Worm (Caenorhabditis elegans) whole organism, L1 larva: ENCODE data around the gene mom-1.

Experiments used
- C16A3.4 ChIP-seq: fragments of 150-350 bp; optimal IDR thresholded peaks from 2 replicates; lab custom pipeline; 2014; ENCODE audit warnings: missing biosample characterization, missing genetic modification characterization
- C34B4.2 ChIP-seq: sonication (generic microtip); optimal IDR thresholded peaks from 2 replicates; lab custom pipeline; 2017; ENCODE audit warnings: mild to moderate bottlenecking, missing genetic modification characterization, missing compliant biosample characterization
- F16B12.6 ChIP-seq: fragments of 150-350 bp; optimal IDR thresholded peaks from 2 replicates; lab custom pipeline; 2014; ENCODE audit warnings: missing biosample characterization, missing genetic modification characterization
- Y116A8C.19 ChIP-seq: sonication (generic microtip); optimal IDR thresholded peaks from 2 replicates; lab custom pipeline; 2016; ENCODE audit warnings: missing compliant biosample characterization, missing genetic modification characterization, borderline replicate concordance
- aha-1 ChIP-seq: fragments of 150-350 bp; optimal IDR thresholded peaks from 2 replicates; lab custom pipeline; 2014; ENCODE audit warnings: missing biosample characterization, missing genetic modification characterization
- alr-1 ChIP-seq: fragments of 200-800 bp; sonication (Bioruptor generic); optimal IDR thresholded peaks from 2 replicates; lab custom pipeline; 2018; ENCODE audit warnings: borderline replicate concordance, mild to moderate bottlenecking, missing genetic modification characterization, missing compliant biosample characterization
- aly-2 ChIP-seq: fragments of 150-350 bp; optimal IDR thresholded peaks from 2 replicates; lab custom pipeline; 2014; ENCODE audit warnings: missing biosample characterization, missing genetic modification characterization
- ama-1 ChIP-seq: fragments of 150-350 bp; optimal IDR thresholded peaks from 2 replicates; lab custom pipeline; 2014
- ceh-8 ChIP-seq: fragments of 200-800 bp; sonication (Bioruptor generic); optimal IDR thresholded peaks from 2 replicates; lab custom pipeline; 2018; ENCODE audit warnings: mild to moderate bottlenecking, missing genetic modification characterization, moderate library complexity, missing compliant biosample characterization
- ceh-88 ChIP-seq: fragments of 200-800 bp; sonication (Bioruptor generic); IDR thresholded peaks from 2 replicates; pipeline ENCODE4 v1.3.6; 2022; ENCODE audit warnings: missing genetic modification characterization, missing compliant biosample characterization
- dsc-1 ChIP-seq: sonication (generic microtip); optimal IDR thresholded peaks from 2 replicates; lab custom pipeline; 2016; ENCODE audit warnings: mild to moderate bottlenecking, missing genetic modification characterization, missing compliant biosample characterization
- efl-3 ChIP-seq: fragments of 200-800 bp; sonication (Bioruptor generic); optimal IDR thresholded peaks from 2 replicates; lab custom pipeline; 2018; ENCODE audit warnings: mild to moderate bottlenecking, missing genetic modification characterization, missing compliant biosample characterization
- egl-13 ChIP-seq: sonication (generic microtip); optimal IDR thresholded peaks from 2 replicates; lab custom pipeline; 2016; ENCODE audit warnings: missing genotype, missing genetic modification reagents, missing genetic modification characterization, missing compliant biosample characterization
- egl-27 ChIP-seq, 2 experiments: fragments of 150-350 bp in 1 of 2; sonication (generic microtip); optimal IDR thresholded peaks; 3 replicates each; lab custom pipeline; 2017 to 2018; ENCODE audit warnings: missing biosample characterization in 2 of 2, missing genetic modification characterization in 2 of 2, missing genetic modification reagents in 2 of 2
- elt-2 ChIP-seq: sonication (generic microtip); optimal IDR thresholded peaks from 2 replicates; lab custom pipeline; 2016; ENCODE audit warnings: missing genetic modification characterization, mild to moderate bottlenecking, inconsistent platforms, missing compliant biosample characterization, missing genetic modification reagents
- fkh-10 ChIP-seq: sonication (generic microtip); optimal IDR thresholded peaks from 2 replicates; lab custom pipeline; 2017; ENCODE audit warnings: missing biosample characterization, missing genetic modification reagents, missing genetic modification characterization
- fkh-8 ChIP-seq: sonication (generic microtip); optimal IDR thresholded peaks from 2 replicates; lab custom pipeline; 2016; ENCODE audit warnings: mild to moderate bottlenecking, missing genetic modification characterization, missing compliant biosample characterization
- grh-1 ChIP-seq: fragments of 200-800 bp; sonication (Bioruptor generic); IDR thresholded peaks from 2 replicates; pipeline ENCODE4 v1.3.6; 2022; ENCODE audit warnings: missing genetic modification reagents, missing genetic modification characterization, missing compliant biosample characterization
- hlh-17 ChIP-seq: fragments of 200-800 bp; sonication (Bioruptor generic); optimal IDR thresholded peaks from 2 replicates; lab custom pipeline; 2018; ENCODE audit warnings: missing genetic modification characterization, mild to moderate bottlenecking, missing compliant biosample characterization, moderate library complexity, borderline replicate concordance
- hlh-4 ChIP-seq: sonication (generic microtip); optimal IDR thresholded peaks from 2 replicates; lab custom pipeline; 2016; ENCODE audit warnings: mild to moderate bottlenecking, missing genetic modification characterization, missing compliant biosample characterization
- hpl-2 ChIP-seq: fragments of 150-350 bp; optimal IDR thresholded peaks from 2 replicates; lab custom pipeline; 2014; ENCODE audit warnings: missing biosample characterization, missing genetic modification reagents, missing genetic modification characterization
- isw-1 ChIP-seq: fragments of 200-800 bp; sonication (Bioruptor generic); IDR thresholded peaks from 2 replicates; pipeline ENCODE4 v1.3.6; 2022; ENCODE audit warnings: missing genetic modification characterization, missing compliant biosample characterization
- lin-13 ChIP-seq: fragments of 150-350 bp; optimal IDR thresholded peaks from 2 replicates; lab custom pipeline; 2014; ENCODE audit warnings: missing biosample characterization, missing genetic modification reagents, missing genetic modification characterization
- lin-15B ChIP-seq: fragments of 150-350 bp; sonication (generic microtip); optimal IDR thresholded peaks from 3 replicates; lab custom pipeline; 2014; ENCODE audit warnings: missing biosample characterization, missing genetic modification characterization
- lin-35 ChIP-seq, 2 experiments: fragments of 150-350 bp; optimal IDR thresholded peaks; 2 replicates each; lab custom pipeline; 2014; ENCODE audit warnings: missing biosample characterization in 2 of 2, missing genetic modification characterization in 2 of 2, missing genetic modification reagents in 2 of 2
- lir-3 ChIP-seq: sonication (generic microtip); optimal IDR thresholded peaks from 2 replicates; lab custom pipeline; 2016; ENCODE audit warnings: mild to moderate bottlenecking, missing genetic modification characterization, moderate library complexity, missing compliant biosample characterization; ENCODE audit not compliant: poor library complexity
- lsy-2 ChIP-seq, 2 experiments: fragments of 150-350 bp; optimal IDR thresholded peaks; 2 replicates each; lab custom pipeline; 2014; ENCODE audit warnings: missing biosample characterization in 2 of 2, missing genetic modification characterization in 2 of 2
- mab-9 ChIP-seq: fragments of 200-800 bp; sonication (Bioruptor generic); IDR thresholded peaks from 2 replicates; pipeline ENCODE4 v1.3.6; 2022; ENCODE audit warnings: missing genetic modification reagents, missing genetic modification characterization, missing compliant biosample characterization
- mdl-1 ChIP-seq, 2 experiments: fragments of 150-350 bp; optimal IDR thresholded peaks; 2 replicates each; lab custom pipeline; 2014 to 2017; ENCODE audit warnings: missing biosample characterization in 2 of 2, missing genetic modification characterization in 2 of 2, inconsistent platforms in 1 of 2
- mef-2 ChIP-seq: fragments of 150-350 bp; optimal IDR thresholded peaks from 2 replicates; lab custom pipeline; 2014; ENCODE audit warnings: missing biosample characterization, missing genetic modification characterization
- mep-1 ChIP-seq: fragments of 150-350 bp; optimal IDR thresholded peaks from 2 replicates; lab custom pipeline; 2014; ENCODE audit warnings: missing biosample characterization, missing genetic modification characterization
- nhr-11 ChIP-seq: fragments of 150-350 bp; optimal IDR thresholded peaks from 2 replicates; lab custom pipeline; 2014; ENCODE audit warnings: missing biosample characterization, missing genetic modification characterization
- nhr-12 ChIP-seq: sonication (generic microtip); optimal IDR thresholded peaks from 2 replicates; lab custom pipeline; 2017; ENCODE audit warnings: missing biosample characterization, missing genetic modification characterization
- nhr-237 ChIP-seq: fragments of 150-350 bp; optimal IDR thresholded peaks from 2 replicates; lab custom pipeline; 2014; ENCODE audit warnings: missing biosample characterization, missing genetic modification characterization
- nhr-84 ChIP-seq: sonication (generic microtip); optimal IDR thresholded peaks from 2 replicates; lab custom pipeline; 2017; ENCODE audit warnings: missing biosample characterization, missing genetic modification characterization
- nhr-90 ChIP-seq: sonication (generic microtip); optimal IDR thresholded peaks from 2 replicates; lab custom pipeline; 2016; ENCODE audit warnings: mild to moderate bottlenecking, missing genetic modification characterization, missing compliant biosample characterization; ENCODE audit not compliant: poor library complexity
- pqm-1 ChIP-seq: sonication (generic microtip); optimal IDR thresholded peaks from 3 replicates; lab custom pipeline; 2017; ENCODE audit warnings: missing biosample characterization, missing genetic modification characterization
- rnt-1 ChIP-seq: sonication (generic microtip); optimal IDR thresholded peaks from 2 replicates; lab custom pipeline; 2016; ENCODE audit warnings: mild to moderate bottlenecking, missing genetic modification characterization, moderate library complexity, missing compliant biosample characterization
- snpc-4 ChIP-seq: fragments of 150-350 bp; optimal IDR thresholded peaks from 2 replicates; lab custom pipeline; 2014; ENCODE audit warnings: missing biosample characterization, missing genetic modification characterization
- sup-37 ChIP-seq: fragments of 200-800 bp; sonication (Bioruptor generic); optimal IDR thresholded peaks from 2 replicates; lab custom pipeline; 2018; ENCODE audit warnings: mild to moderate bottlenecking, missing genetic modification characterization, missing compliant biosample characterization
- unc-130 ChIP-seq: fragments of 150-350 bp; optimal IDR thresholded peaks from 2 replicates; lab custom pipeline; 2017; ENCODE audit warnings: missing biosample characterization, missing genetic modification characterization, inconsistent platforms
- unc-30 ChIP-seq: sonication (generic microtip); optimal IDR thresholded peaks from 2 replicates; lab custom pipeline; 2017; ENCODE audit warnings: missing biosample characterization, missing genetic modification characterization
- unc-62 ChIP-seq: fragments of 150-350 bp; optimal IDR thresholded peaks from 2 replicates; lab custom pipeline; 2014; ENCODE audit warnings: missing biosample characterization, missing genetic modification reagents, missing genetic modification characterization
- unc-86 ChIP-seq: sonication (generic microtip); optimal IDR thresholded peaks from 2 replicates; lab custom pipeline; 2016; ENCODE audit warnings: missing genetic modification characterization, missing compliant biosample characterization
- unc-98 ChIP-seq: fragments of 200-800 bp; sonication (Bioruptor generic); IDR thresholded peaks from 2 replicates; pipeline ENCODE4 v1.3.6; 2022; ENCODE audit warnings: missing genetic modification characterization, missing compliant biosample characterization
- zag-1 ChIP-seq: fragments of 150-350 bp; optimal IDR thresholded peaks from 2 replicates; lab custom pipeline; 2014; ENCODE audit warnings: missing biosample characterization, missing genetic modification characterization
- ztf-11 ChIP-seq, 2 experiments: sonication (generic microtip); optimal IDR thresholded peaks; 2 replicates each; lab custom pipeline; 2016 to 2017; ENCODE audit warnings: missing genetic modification characterization in 2 of 2, missing biosample characterization in 1 of 2, missing compliant biosample characterization in 1 of 2
- ztf-4 ChIP-seq: fragments of 150-350 bp; optimal IDR thresholded peaks from 2 replicates; lab custom pipeline; 2014; ENCODE audit warnings: missing biosample characterization, missing genetic modification characterization

Gene mom-1

ce11 chrX:6250272-6250752 is 42.6 kb upstream of the mom-1 start (continued):
- no peak for TF ChIP-seq mab-9 (GFP tag; lab: Robert Waterston, UW)
- no peak for TF ChIP-seq unc-62 (GFP tag; lab: Kevin White, UChicago)
- TF ChIP-seq isw-1 (GFP tag; lab: Robert Waterston, UW) = no peak
- TF ChIP-seq lsy-2 (tag; optimal IDR thresholded peaks at IDR 0.05; lab: Kevin White, UChicago) = peak; percentile 11 to 47
- no peak for TF ChIP-seq ztf-11 (tag; optimal IDR thresholded peaks at IDR 0.05; lab: Kevin White, UChicago)
- no peak for TF ChIP-seq unc-30
- no peak for TF ChIP-seq zag-1
- TF ChIP-seq sup-37 (GFP tag; lab: Kevin White, UChicago) = no peak
- TF ChIP-seq egl-27 (tag; optimal IDR thresholded peaks at IDR 0.05; lab: Kevin White, UChicago) = peak; percentile 4 to 47
- TF ChIP-seq hlh-17 (GFP tag; lab: Kevin White, UChicago) = no peak
- no peak for TF ChIP-seq ceh-88 (GFP tag; lab: Robert Waterston, UW)
- no peak for TF ChIP-seq ceh-8 (GFP tag; lab: Kevin White, UChicago)
- no peak for TF ChIP-seq unc-86
- TF ChIP-seq mep-1 = peak; percentile 84
- peak; percentile 50 for TF ChIP-seq elt-2 (tag; lab: Kevin White, UChicago)
- no peak for TF ChIP-seq grh-1 (GFP tag; lab: Robert Waterston, UW)
- no peak for TF ChIP-seq F16B12.6 (tag; lab: Kevin White, UChicago)
- TF ChIP-seq nhr-84 (tag; lab: Kevin White, UChicago) = no peak
- TF ChIP-seq snpc-4 (tag; lab: Kevin White, UChicago) = no peak
- TF ChIP-seq egl-13 (tag; lab: Kevin White, UChicago) = no peak
- peak in 1 of 2 experiments; percentile 64 for TF ChIP-seq lin-35 (GFP tag; optimal IDR thresholded peaks at IDR 0.05; lab: Kevin White, UChicago)
- TF ChIP-seq aly-2 = no peak
- peak in 1 of 2 experiments; percentile 60 for TF ChIP-seq mdl-1 (tag; optimal IDR thresholded peaks at IDR 0.05; lab: Kevin White, UChicago)
- no peak for TF ChIP-seq hlh-4 (tag; lab: Kevin White, UChicago)
- TF ChIP-seq Y116A8C.19 (tag; lab: Kevin White, UChicago) = no peak
- no peak for TF ChIP-seq C34B4.2 (tag; lab: Kevin White, UChicago)
- TF ChIP-seq unc-98 (GFP tag; lab: Robert Waterston, UW) = no peak
- TF ChIP-seq pqm-1 (tag; lab: Kevin White, UChicago) = no peak
- TF ChIP-seq efl-3 (GFP tag; lab: Kevin White, UChicago) = no peak
- TF ChIP-seq nhr-237 (tag; lab: Kevin White, UChicago) = peak; percentile 15
- no peak for TF ChIP-seq ama-1 (lab: Kevin White, UChicago)
- no peak for TF ChIP-seq lin-13 (GFP tag; lab: Kevin White, UChicago)
- peak; percentile 58 for TF ChIP-seq unc-130 (tag; lab: Kevin White, UChicago)
- TF ChIP-seq fkh-8 (tag; lab: Kevin White, UChicago) = no peak
- TF ChIP-seq alr-1 (tag; lab: Kevin White, UChicago) = no peak
- TF ChIP-seq lin-15B (tag; lab: Kevin White, UChicago) = no peak
- TF ChIP-seq lir-3 (tag; lab: Kevin White, UChicago) = no peak
- TF ChIP-seq ztf-4 = no peak
- TF ChIP-seq dsc-1 (tag; lab: Kevin White, UChicago) = peak; percentile 54
- TF ChIP-seq rnt-1 (tag; lab: Kevin White, UChicago) = peak; percentile 82
- TF ChIP-seq C16A3.4 = no peak
- TF ChIP-seq nhr-11 = peak; percentile 34
- TF ChIP-seq hpl-2 = no peak
- no peak for TF ChIP-seq aha-1
- no peak for TF ChIP-seq fkh-10
- peak; percentile 76 for TF ChIP-seq nhr-90
- TF ChIP-seq nhr-12 = no peak
- no peak for TF ChIP-seq mef-2 (tag; lab: Kevin White, UChicago)
